Fruit fly (Drosophila melanogaster): Measurements from ENCODE around the gene mnb.

The mnb gene

dm6 chrX:17829083-17829997 is 57.7 kb downstream of the mnb start (continued):
- TF ChIP-seq toy (GFP tag; IDR thresholded peaks at IDR 0.05) (no peak), CG12236 (GFP tag; optimal IDR thresholded peaks at IDR 0.05) (peak; percentile 10), Dp (GFP tag; optimal IDR thresholded peaks at IDR 0.05) (no peak), nerfin-1 (tag; optimal IDR thresholded peaks at IDR 0.05) (peak; percentile 63), Atf6 (GFP tag; IDR thresholded peaks at IDR 0.05) (no peak), Ada2b (GFP tag; IDR thresholded peaks at IDR 0.05) (no peak), zen (tag; optimal IDR thresholded peaks at IDR 0.05) (peak; percentile 78), D19A (tag; optimal IDR thresholded peaks at IDR 0.05) (peak; percentile 81), CG16779 (GFP tag; IDR thresholded peaks at IDR 0.05) (no peak), CG8765 (GFP tag; IDR thresholded peaks at IDR 0.05) (no peak; the same call in 1 of the 2 replicates), aop (GFP tag; IDR thresholded peaks at IDR 0.05) (no peak), CG1792 (GFP tag; optimal IDR thresholded peaks at IDR 0.05) (peak; percentile 13), Stat92E (GFP tag; optimal IDR thresholded peaks at IDR 0.05) (no peak), CG2678 (tag; optimal IDR thresholded peaks at IDR 0.05) (peak; percentile 78), CG10267 (tag; optimal IDR thresholded peaks at IDR 0.05) (peak; percentile 76), emc (GFP tag; optimal IDR thresholded peaks at IDR 0.05) (no peak), lilli (GFP tag; optimal IDR thresholded peaks at IDR 0.05) (no peak), Dip2 (GFP tag; IDR thresholded peaks at IDR 0.05) (no peak), Dip3 (GFP tag; optimal IDR thresholded peaks at IDR 0.05) (no peak), CG8478 (optimal IDR thresholded peaks at IDR 0.05) (no peak), CG11247 (GFP tag; IDR thresholded peaks at IDR 0.05) (no peak), CG12299 (tag; optimal IDR thresholded peaks at IDR 0.05) (no peak), CG18764 (GFP tag; optimal IDR thresholded peaks at IDR 0.05) (peak; percentile 6), dmrt99B (tag; optimal IDR thresholded peaks at IDR 0.05) (peak; percentile 82), ftz-f1 (GFP tag; optimal IDR thresholded peaks at IDR 0.05) (no peak)

- TF ChIP-seq unc-4 (GFP tag; IDR thresholded peaks at IDR 0.05; ENCODE audit: partially characterized antibody) = no peak
- no peak for TF ChIP-seq CG15696 (tag; optimal IDR thresholded peaks at IDR 0.05)
- TF ChIP-seq CG12236 (GFP tag; optimal IDR thresholded peaks at IDR 0.05) = no peak
- peak; percentile 24; the same call in 1 of the 2 replicates for TF ChIP-seq crol (GFP tag; IDR thresholded peaks at IDR 0.05)
- no peak for TF ChIP-seq Side (GFP tag; optimal IDR thresholded peaks at IDR 0.05)
- TF ChIP-seq dan (GFP tag; IDR thresholded peaks at IDR 0.05) = no peak
- TF ChIP-seq lab (GFP tag; optimal IDR thresholded peaks at IDR 0.05) = no peak
- no peak for TF ChIP-seq gsb-n (tag; optimal IDR thresholded peaks at IDR 0.05)
- TF ChIP-seq CG1832 (GFP tag; optimal IDR thresholded peaks at IDR 0.05) = peak; percentile 42
- peak; percentile 8 for TF ChIP-seq sens (GFP tag)
- no peak for TF ChIP-seq wdn (GFP tag; IDR thresholded peaks at IDR 0.05)
- TF ChIP-seq Ets65A (GFP tag) = peak; percentile 60
- no peak for TF ChIP-seq CG30431 (GFP tag; optimal IDR thresholded peaks at IDR 0.05)
- TF ChIP-seq eyg (GFP tag; optimal IDR thresholded peaks at IDR 0.05) = no peak
- peak; percentile 30 for TF ChIP-seq kah (GFP tag; optimal IDR thresholded peaks at IDR 0.05)
- TF ChIP-seq Sry-δ (GFP tag; optimal IDR thresholded peaks at IDR 0.05) = no peak
- TF ChIP-seq D19A (tag; optimal IDR thresholded peaks at IDR 0.05) = no peak
- no peak for TF ChIP-seq CG8290 (GFP tag; optimal IDR thresholded peaks at IDR 0.05)
- no peak for TF ChIP-seq CG8290 (tag; optimal IDR thresholded peaks at IDR 0.05)
- 0 out of 3 replicates have a peak, but pooled peaks have one; percentile 39 for TF ChIP-seq ci (GFP tag; IDR thresholded peaks at IDR 0.05)
- TF ChIP-seq D (optimal IDR thresholded peaks at IDR 0.05) = no peak
- TF ChIP-seq D (GFP tag; optimal IDR thresholded peaks at IDR 0.05) = no peak
- TF ChIP-seq pho (GFP tag; optimal IDR thresholded peaks at IDR 0.05) = no peak
- no peak for TF ChIP-seq Xbp1 (GFP tag; optimal IDR thresholded peaks at IDR 0.05)
- peak; percentile 94 for TF ChIP-seq sd (tag; optimal IDR thresholded peaks at IDR 0.05)
- no peak for TF ChIP-seq dmrt11E (tag; optimal IDR thresholded peaks at IDR 0.05)
Observed at dm6 chrX:17828298-17829033, 58.6 kb downstream of the mnb start.

Measured in whole organism, embryonic.